Fruit fly (Drosophila melanogaster) whole organism, pupa: ENCODE data around the gene CG5776.

Source experiments
- CG10348 ChIP-seq: fragments of 200-800 bp; sonication (Bioruptor generic); IDR thresholded peaks from 2 replicates; pipeline ENCODE4 v1.3.6; 2022; ENCODE audit warnings: missing biosample characterization, missing genetic modification characterization
- CG12605 ChIP-seq: fragments of 200-800 bp; sonication (Bioruptor generic); IDR thresholded peaks from 2 replicates; pipeline ENCODE4 v1.3.6; 2022; ENCODE audit warnings: missing biosample characterization, missing genetic modification characterization
- CG14655 ChIP-seq: fragments of 200-800 bp; sonication (Bioruptor generic); optimal IDR thresholded peaks from 3 replicates; lab custom pipeline; 2017; ENCODE audit warnings: mild to moderate bottlenecking, missing biosample characterization, missing genetic modification reagents, missing genetic modification characterization
- CG15710 ChIP-seq: fragments of 200-800 bp; sonication (Bioruptor generic); optimal IDR thresholded peaks from 2 replicates; lab custom pipeline; 2018; ENCODE audit warnings: missing biosample characterization, mild to moderate bottlenecking, missing genetic modification characterization, moderate library complexity
- CG32121 ChIP-seq: fragments of 200-800 bp; sonication (Bioruptor generic); IDR thresholded peaks from 2 replicates; pipeline ENCODE4 v1.3.6; 2022; ENCODE audit warnings: missing biosample characterization, missing genetic modification characterization
- CG34367 ChIP-seq: fragments of 200-800 bp; sonication (Bioruptor generic); optimal IDR thresholded peaks from 2 replicates; lab custom pipeline; 2018; ENCODE audit warnings: missing biosample characterization, mild to moderate bottlenecking, missing genetic modification characterization
- CG8159 ChIP-seq: fragments of 200-800 bp; sonication (Bioruptor generic); optimal IDR thresholded peaks from 3 replicates; lab custom pipeline; 2018; ENCODE audit warnings: missing biosample characterization, mild to moderate bottlenecking, missing genetic modification characterization, moderate library complexity
- CG8301 ChIP-seq: fragments of 200-800 bp; sonication (Bioruptor generic); optimal IDR thresholded peaks from 2 replicates; lab custom pipeline; 2018; ENCODE audit warnings: missing biosample characterization, mild to moderate bottlenecking, missing genetic modification characterization
- EcR ChIP-seq: fragments of 200-800 bp; sonication (Bioruptor generic); optimal IDR thresholded peaks from 3 replicates; lab custom pipeline; 2019; ENCODE audit warnings: missing biosample characterization, missing genetic modification characterization, mild to moderate bottlenecking, moderate library complexity, missing genetic modification reagents
- Ets98B ChIP-seq: fragments of 200-800 bp; sonication (Bioruptor generic); IDR thresholded peaks from 2 replicates; pipeline ENCODE4 v1.3.6; 2022; ENCODE audit warnings: missing biosample characterization, missing genetic modification characterization
- Snoo ChIP-seq: fragments of 200-800 bp; sonication (Bioruptor generic); optimal IDR thresholded peaks from 3 replicates; lab custom pipeline; 2017; ENCODE audit warnings: missing biosample characterization, mild to moderate bottlenecking, missing genetic modification characterization, inconsistent platforms
- fd96Ca ChIP-seq: fragments of 200-800 bp; sonication (Bioruptor generic); IDR thresholded peaks from 3 replicates; pipeline ENCODE4 v1.3.6; 2022; ENCODE audit warnings: missing biosample characterization, missing genetic modification characterization
- gl ChIP-seq: fragments of 200-800 bp; sonication (Bioruptor generic); optimal IDR thresholded peaks from 2 replicates; lab custom pipeline; 2018; ENCODE audit warnings: missing biosample characterization, mild to moderate bottlenecking, missing genetic modification characterization

dm6 chr2L:12750060-12750459 lies 45.8 kb upstream of the CG5776 start:
- TF ChIP-seq Ets98B (GFP tag; lab: Robert Waterston, UW) = no peak
- no peak for TF ChIP-seq fd96Ca (GFP tag; lab: Robert Waterston, UW)
- TF ChIP-seq CG12605 (GFP tag; lab: Robert Waterston, UW) = no peak
- TF ChIP-seq gl (tag; lab: Kevin White, UChicago) = no peak
- no peak for TF ChIP-seq CG32121 (GFP tag; lab: Robert Waterston, UW)
- no peak for TF ChIP-seq CG14655 (GFP tag; lab: Kevin White, UChicago)
- no peak for TF ChIP-seq CG8301 (tag; lab: Kevin White, UChicago)
- TF ChIP-seq CG15710 (tag; lab: Kevin White, UChicago) = no peak
- TF ChIP-seq EcR (GFP tag; lab: Kevin White, UChicago) = no peak
- no peak for TF ChIP-seq CG8159 (tag; lab: Kevin White, UChicago)
- no peak for TF ChIP-seq Snoo (tag; lab: Kevin White, UChicago)
- TF ChIP-seq CG10348 = no peak
- TF ChIP-seq CG34367 = no peak
